Fruit fly (Drosophila melanogaster) whole organism, wandering third instar larva: Measurements from ENCODE around the gene flip.
A peak's percentile ranks its signal among the peaks of the same experiment; 100 is the strongest.

Experiments used
- Abd-B ChIP-seq: fragments of >200 bp; optimal IDR thresholded peaks from 2 replicates; lab custom pipeline; 2017; ENCODE audit warnings: missing biosample characterization, missing genetic modification characterization
- CG32264 ChIP-seq: fragments of 200-800 bp; sonication (Bioruptor generic); optimal IDR thresholded peaks from 2 replicates; lab custom pipeline; 2016; ENCODE audit warnings: missing biosample characterization, missing genetic modification characterization
- CG9705 ChIP-seq: fragments of 200-800 bp; sonication (Bioruptor generic); optimal IDR thresholded peaks from 2 replicates; lab custom pipeline; 2018; ENCODE audit warnings: missing biosample characterization, mild to moderate bottlenecking, missing genetic modification characterization
- CrebA ChIP-seq: fragments of 200-800 bp; sonication (Bioruptor generic); optimal IDR thresholded peaks from 2 replicates; lab custom pipeline; 2016; ENCODE audit warnings: missing biosample characterization, mild to moderate bottlenecking, missing genetic modification characterization, borderline replicate concordance
- Dfd ChIP-seq: fragments of >200 bp; optimal IDR thresholded peaks from 2 replicates; lab custom pipeline; 2017; ENCODE audit warnings: missing biosample characterization, missing genetic modification characterization
- Dif ChIP-seq: fragments of 200-275, 200-300 bp; sonication (Bioruptor generic); optimal IDR thresholded peaks from 2 replicates; lab custom pipeline; 2018; ENCODE audit warnings: missing biosample characterization, missing genetic modification characterization; ENCODE audit not compliant: partially characterized antibody
- GATAd ChIP-seq: sonication (Bioruptor generic); optimal IDR thresholded peaks from 2 replicates; lab custom pipeline; 2016; ENCODE audit warnings: missing biosample characterization, missing genetic modification characterization
- HLH106 ChIP-seq: fragments of 200-800 bp; optimal IDR thresholded peaks from 3 replicates; lab custom pipeline; 2019; ENCODE audit warnings: missing biosample characterization, mild to moderate bottlenecking, missing genetic modification characterization, moderate library complexity
- Hnf4 ChIP-seq: fragments of 200-800 bp; sonication (Bioruptor generic); optimal IDR thresholded peaks from 2 replicates; lab custom pipeline; 2016; ENCODE audit warnings: missing biosample characterization, mild to moderate bottlenecking, missing genetic modification characterization
- Hr78 ChIP-seq: fragments of >200 bp; optimal IDR thresholded peaks from 2 replicates; lab custom pipeline; 2017; ENCODE audit warnings: missing biosample characterization, missing genetic modification characterization
- Hr83 ChIP-seq: fragments of 200-300 bp; sonication (Bioruptor generic); optimal IDR thresholded peaks from 2 replicates; lab custom pipeline; 2016; ENCODE audit warnings: missing biosample characterization, mild to moderate bottlenecking, missing genetic modification characterization, moderate library complexity; ENCODE audit not compliant: poor library complexity, severe bottlenecking
- Jra ChIP-seq: sonication (Bioruptor generic); optimal IDR thresholded peaks from 2 replicates; lab custom pipeline; 2016; ENCODE audit warnings: missing biosample characterization, missing genetic modification characterization
- Myc ChIP-seq: fragments of >200 bp; optimal IDR thresholded peaks from 2 replicates; lab custom pipeline; 2017
- N ChIP-seq: fragments of >200 bp; optimal IDR thresholded peaks from 2 replicates; lab custom pipeline; 2018; ENCODE audit warnings: missing biosample characterization, missing external identifiers, missing genetic modification characterization
- OdsH ChIP-seq: fragments of 200-800 bp; sonication (Bioruptor generic); optimal IDR thresholded peaks from 2 replicates; lab custom pipeline; 2016; ENCODE audit warnings: missing biosample characterization, mild to moderate bottlenecking, missing genetic modification characterization
- Rel ChIP-seq, 2 experiments: fragments of 200-800 bp; sonication (Bioruptor generic) in 1 of 2; optimal IDR thresholded peaks; 2 replicates in 1 of 2; 3 replicates in 1 of 2; lab custom pipeline; 2016 to 2019; ENCODE audit warnings: mild to moderate bottlenecking in 2 of 2, missing biosample characterization in 2 of 2, missing genetic modification characterization in 2 of 2, moderate library complexity in 1 of 2
- Vsx2 ChIP-seq: fragments of 200-300, 225-300 bp; sonication (Bioruptor generic); optimal IDR thresholded peaks from 2 replicates; lab custom pipeline; 2018; ENCODE audit warnings: missing biosample characterization, missing genetic modification characterization; ENCODE audit not compliant: partially characterized antibody
- br ChIP-seq: fragments of 200-800 bp; sonication (Bioruptor generic); optimal IDR thresholded peaks from 2 replicates; lab custom pipeline; 2016; ENCODE audit warnings: missing biosample characterization, missing genetic modification characterization
- brk ChIP-seq: fragments of 200-800 bp; sonication (Bioruptor generic); optimal IDR thresholded peaks from 2 replicates; lab custom pipeline; 2016; ENCODE audit warnings: missing biosample characterization, mild to moderate bottlenecking, missing genetic modification characterization
- dl ChIP-seq, 2 experiments: fragments of 175-275, 200-275 bp in 1 of 2; fragments of 200-275 bp in 1 of 2; sonication (Bioruptor generic); optimal IDR thresholded peaks; lab custom pipeline; 2018; ENCODE audit warnings: mild to moderate bottlenecking in 2 of 2, missing biosample characterization in 2 of 2, missing genetic modification characterization in 2 of 2, moderate library complexity in 2 of 2; ENCODE audit not compliant: partially characterized antibody in 2 of 2, insufficient read depth in 1 of 2
- dmrt93B ChIP-seq: fragments of 200-800 bp; sonication (Bioruptor generic); optimal IDR thresholded peaks from 2 replicates; lab custom pipeline; 2018; ENCODE audit warnings: missing biosample characterization, mild to moderate bottlenecking, missing genetic modification characterization
- dsf ChIP-seq: sonication (Bioruptor generic); optimal IDR thresholded peaks from 2 replicates; lab custom pipeline; 2016; ENCODE audit warnings: missing biosample characterization, missing genetic modification characterization, borderline replicate concordance
- ey ChIP-seq: fragments of 200-800 bp; sonication (Bioruptor generic); optimal IDR thresholded peaks from 2 replicates; lab custom pipeline; 2016; ENCODE audit warnings: missing biosample characterization, missing genetic modification characterization
- foxo ChIP-seq, 2 experiments: fragments of 200-800 bp; sonication (Bioruptor generic); optimal IDR thresholded peaks; 2 replicates in 1 of 2; 3 replicates in 1 of 2; lab custom pipeline; 2016 to 2017; ENCODE audit warnings: missing biosample characterization in 2 of 2, missing genetic modification characterization in 2 of 2
- fru ChIP-seq: fragments of 200-800 bp; sonication (Bioruptor generic); optimal IDR thresholded peaks from 3 replicates; lab custom pipeline; 2016; ENCODE audit warnings: missing biosample characterization, mild to moderate bottlenecking, missing genetic modification characterization
- h ChIP-seq: fragments of 200-800 bp; sonication (Bioruptor generic); optimal IDR thresholded peaks from 3 replicates; lab custom pipeline; 2016; ENCODE audit warnings: missing biosample characterization, mild to moderate bottlenecking, missing genetic modification characterization
- jim ChIP-seq: fragments of 175-275, 200-325 bp; sonication (Bioruptor generic); optimal IDR thresholded peaks from 2 replicates; lab custom pipeline; 2016; ENCODE audit warnings: missing biosample characterization, mild to moderate bottlenecking, missing genetic modification characterization
- lola ChIP-seq: fragments of >200 bp; optimal IDR thresholded peaks from 2 replicates; lab custom pipeline; 2017; ENCODE audit warnings: missing biosample characterization, missing genetic modification characterization
- pan ChIP-seq: fragments of >200 bp; optimal IDR thresholded peaks from 2 replicates; lab custom pipeline; 2017
- psq ChIP-seq: fragments of 200-800 bp; sonication (Bioruptor generic); optimal IDR thresholded peaks from 3 replicates; lab custom pipeline; 2017; ENCODE audit warnings: missing biosample characterization, mild to moderate bottlenecking, missing genetic modification characterization, moderate library complexity
- rgr ChIP-seq: fragments of 200-800 bp; sonication (Bioruptor generic); optimal IDR thresholded peaks from 3 replicates; lab custom pipeline; 2016; ENCODE audit warnings: missing biosample characterization, mild to moderate bottlenecking, missing genetic modification characterization
- sage ChIP-seq: fragments of 200-800 bp; sonication (Bioruptor generic); optimal IDR thresholded peaks from 2 replicates; lab custom pipeline; 2016; ENCODE audit warnings: missing biosample characterization, mild to moderate bottlenecking, missing genetic modification characterization
- sv ChIP-seq: fragments of 200-800 bp; sonication (Bioruptor generic); optimal IDR thresholded peaks from 3 replicates; lab custom pipeline; 2016; ENCODE audit warnings: missing biosample characterization, missing genetic modification characterization
- tai ChIP-seq: sonication (Bioruptor generic); optimal IDR thresholded peaks from 2 replicates; lab custom pipeline; 2016; ENCODE audit warnings: missing biosample characterization, missing genetic modification characterization
- usp ChIP-seq: fragments of >200 bp; optimal IDR thresholded peaks from 2 replicates; lab custom pipeline; 2017; ENCODE audit warnings: missing biosample characterization, missing genetic modification characterization
- woc ChIP-seq: sonication (Bioruptor generic); optimal IDR thresholded peaks from 2 replicates; lab custom pipeline; 2016; ENCODE audit warnings: missing biosample characterization, mild to moderate bottlenecking, missing genetic modification characterization

flip gene

dm6 chr3R:4310683-4311066 is 32.9 kb upstream of the flip start, which contains the start of gene Vps24:
Gene Vps24, minus strand, starts transcription at chr3R:4310947.
- TF ChIP-seq fru (no peak), tai (GFP tag; lab: Kevin White, UChicago) (no peak), rgr (no peak), Jra (peak; percentile 64), CrebA (no peak), h (GFP tag; lab: Kevin White, UChicago) (no peak), CG9705 (GFP tag; lab: Kevin White, UChicago) (no peak), dsf (GFP tag; lab: Kevin White, UChicago) (no peak)

- TF ChIP-seq Vsx2 (GFP tag; lab: Kevin White, UChicago): no peak
- TF ChIP-seq br (GFP tag; lab: Kevin White, UChicago): no peak
- no peak for TF ChIP-seq dsf (GFP tag; lab: Kevin White, UChicago)
- TF ChIP-seq dmrt93B (GFP tag; lab: Kevin White, UChicago): no peak
- no peak for TF ChIP-seq jim (GFP tag; lab: Kevin White, UChicago)
- TF ChIP-seq, all 38 proteins: peak for 0
Measured at dm6 chr3R:4308708-4309107, 31.0 kb upstream of the flip start.

DNA sequence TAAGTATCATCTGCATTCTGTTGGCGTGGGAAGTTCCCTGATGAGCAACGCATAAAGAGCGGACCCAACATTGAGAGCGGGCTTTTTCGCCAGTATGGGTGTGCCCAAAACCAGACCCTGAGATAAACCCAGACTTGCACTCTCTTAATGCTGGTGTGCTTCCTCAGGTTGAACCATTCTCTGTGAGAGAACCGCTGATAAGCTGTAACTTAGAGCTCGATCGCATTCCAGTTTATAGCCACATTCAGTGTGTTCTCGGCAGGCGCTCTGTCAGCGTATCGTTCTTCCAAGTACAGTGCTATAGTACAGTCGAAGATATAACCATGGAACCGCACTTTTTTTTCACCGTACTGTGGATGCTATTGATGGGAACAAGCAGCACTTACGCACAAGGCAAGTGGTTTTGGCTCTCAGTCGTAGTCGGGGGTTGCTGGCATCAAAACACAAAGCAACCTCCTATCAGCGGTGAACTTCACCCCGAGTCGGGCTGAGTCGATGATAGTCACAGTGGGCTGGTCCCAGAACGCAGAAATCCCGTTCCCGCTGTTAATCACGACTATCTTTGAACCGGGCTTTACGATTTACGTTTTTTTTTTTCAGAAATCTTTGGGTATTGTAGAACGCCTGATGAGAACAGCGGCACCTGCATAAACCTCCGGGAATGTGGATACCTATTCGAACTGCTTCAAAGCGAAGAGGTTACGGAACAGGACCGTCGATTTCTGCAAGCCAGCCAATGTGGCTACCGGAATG is 30.1 kb upstream of the flip start, which contains the start of gene MP1:
MP1 (plus strand) TSS at position 245 of the 753 bp plus-strand sequence.
- TF ChIP-seq CG32264 (GFP tag; lab: Kevin White, UChicago) (no peak), Rel (GFP tag; optimal IDR thresholded peaks at IDR 0.05; lab: Kevin White, UChicago) (no peak), Rel (tag; optimal IDR thresholded peaks at IDR 0.05; lab: Kevin White, UChicago) (peak; percentile 60), brk (no peak), N (no peak), GATAd (GFP tag; lab: Kevin White, UChicago) (no peak), Abd-B (GFP tag; lab: Kevin White, UChicago) (no peak), Dif (GFP tag; lab: Kevin White, UChicago) (peak; percentile 84), CrebA (no peak), lola (no peak), Myc (no peak), pan (no peak), rgr (no peak), sage (GFP tag; lab: Kevin White, UChicago) (no peak), dsf (GFP tag; lab: Kevin White, UChicago) (no peak), psq (GFP tag; lab: Kevin White, UChicago) (no peak), dl (GFP tag; optimal IDR thresholded peaks at IDR 0.05; lab: Kevin White, UChicago; ENCODE audit: insufficient read depth in 1 of 2, partially characterized antibody in 2 of 2) (peak; percentile 90 to 91), usp (GFP tag; lab: Kevin White, UChicago) (no peak), foxo (GFP tag; optimal IDR thresholded peaks at IDR 0.05; lab: Kevin White, UChicago) (no peak), ey (GFP tag; lab: Kevin White, UChicago) (no peak), Hr78 (GFP tag; lab: Kevin White, UChicago) (no peak), h (GFP tag; lab: Kevin White, UChicago) (no peak), tai (GFP tag; lab: Kevin White, UChicago) (no peak), br (GFP tag; lab: Kevin White, UChicago) (no peak), woc (GFP tag; lab: Kevin White, UChicago) (no peak), HLH106 (tag; lab: Kevin White, UChicago) (no peak), Hr83 (GFP tag; lab: Kevin White, UChicago) (peak; percentile 16), OdsH (GFP tag; lab: Kevin White, UChicago) (peak; percentile 29), CG9705 (GFP tag; lab: Kevin White, UChicago) (no peak), Hnf4 (peak; percentile 39), Vsx2 (GFP tag; lab: Kevin White, UChicago) (no peak), sv (no peak), dmrt93B (GFP tag; lab: Kevin White, UChicago) (no peak), Dfd (GFP tag; lab: Kevin White, UChicago) (no peak)
